ENCODE assay signal across 1 fruit fly cellular context in the genomic region with DNA sequence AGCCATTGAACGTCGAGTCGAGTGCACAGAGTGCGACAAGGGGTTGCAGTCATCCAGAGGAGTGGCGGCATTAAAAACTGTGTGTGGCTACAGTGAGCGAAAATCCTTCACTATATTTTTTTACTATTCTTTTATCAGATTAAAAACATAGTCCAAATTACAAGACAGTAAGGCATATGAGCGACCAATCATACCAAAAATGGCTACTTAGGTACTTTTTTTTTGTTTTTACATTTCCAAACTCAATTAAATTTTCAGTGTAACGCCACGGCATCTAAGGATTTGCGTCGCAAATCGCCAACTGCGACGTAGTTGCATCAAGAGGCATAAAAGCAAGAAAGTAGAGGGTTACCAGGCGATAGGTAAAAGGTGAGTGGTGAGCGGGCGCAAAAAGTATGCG.
TF ChIP-seq lines count a peak whose summit lies in the region.

No protein-coding gene starts in this region.

TF ChIP-seq in whole organism, embryonic, 481 proteins besides CTCF, POLR2A, EP300 and RAD21 (continued from another document and continues in another):
- TF ChIP-seq CG10959 (GFP tag; IDR thresholded peaks at IDR 0.05; lab: Robert Waterston, UW), result peak; percentile 58
- peak; percentile 63 for TF ChIP-seq dmrt99B (tag; optimal IDR thresholded peaks at IDR 0.05; lab: Kevin White, UChicago)
- TF ChIP-seq Hr3 (GFP tag; optimal IDR thresholded peaks at IDR 0.05; lab: Kevin White, UChicago), result no peak
- no peak for TF ChIP-seq CG3838 (GFP tag; optimal IDR thresholded peaks at IDR 0.05; lab: Kevin White, UChicago)
- peak; percentile 38 for TF ChIP-seq repo (GFP tag; optimal IDR thresholded peaks at IDR 0.05; lab: Kevin White, UChicago)
- peak; percentile 26 for TF ChIP-seq CG8944 (GFP tag; optimal IDR thresholded peaks at IDR 0.05; lab: Kevin White, UChicago)
- no peak for TF ChIP-seq CG34224 (GFP tag; IDR thresholded peaks at IDR 0.05; lab: Robert Waterston, UW; ENCODE audit: partially characterized antibody)
- no peak for TF ChIP-seq sqz (GFP tag; optimal IDR thresholded peaks at IDR 0.05; lab: Kevin White, UChicago)
- TF ChIP-seq Ssrp (tag; optimal IDR thresholded peaks at IDR 0.05; lab: Kevin White, UChicago), result peak; percentile 48
- peak; percentile 53 for TF ChIP-seq CG6689 (GFP tag; IDR thresholded peaks at IDR 0.05; lab: Robert Waterston, UW)
- TF ChIP-seq Max (GFP tag; optimal IDR thresholded peaks at IDR 0.05; lab: Kevin White, UChicago), result no peak
- TF ChIP-seq CG3847 (GFP tag; IDR thresholded peaks at IDR 0.05; lab: Robert Waterston, UW), result 0 out of 2 replicates have a peak, but pooled peaks have one; percentile 15
- TF ChIP-seq CG17361 (GFP tag; IDR thresholded peaks at IDR 0.05; lab: Robert Waterston, UW), result 0 out of 3 replicates have a peak, but pooled peaks have one; percentile 41
- TF ChIP-seq run (tag; optimal IDR thresholded peaks at IDR 0.05; lab: Kevin White, UChicago), result no peak
- peak; percentile 51 for TF ChIP-seq CG18599 (GFP tag; optimal IDR thresholded peaks at IDR 0.05; lab: Kevin White, UChicago)
- no peak for TF ChIP-seq B-H2 (GFP tag; optimal IDR thresholded peaks at IDR 0.05; lab: Kevin White, UChicago)
- no peak; the same call in 2 of the 3 replicates for TF ChIP-seq H15 (GFP tag; IDR thresholded peaks at IDR 0.05; lab: Robert Waterston, UW)
- no peak for TF ChIP-seq CG13894 (tag; optimal IDR thresholded peaks at IDR 0.05; lab: Kevin White, UChicago)
- no peak for TF ChIP-seq CG7928 (GFP tag; optimal IDR thresholded peaks at IDR 0.05; lab: Kevin White, UChicago)
- 0 out of 3 replicates have a peak, but pooled peaks have one; percentile 10 for TF ChIP-seq CG11093 (GFP tag; IDR thresholded peaks at IDR 0.05; lab: Robert Waterston, UW)
- TF ChIP-seq ttk (GFP tag; IDR thresholded peaks at IDR 0.05; lab: Robert Waterston, UW), result peak; percentile 42
- TF ChIP-seq Hmx (GFP tag; optimal IDR thresholded peaks at IDR 0.05; lab: Kevin White, UChicago), result no peak
- no peak for TF ChIP-seq CG6765 (GFP tag; optimal IDR thresholded peaks at IDR 0.05; lab: Kevin White, UChicago)
- TF ChIP-seq sob (GFP tag; IDR thresholded peaks at IDR 0.05; lab: Robert Waterston, UW), result peak; percentile 43; the same call in 1 of the 2 replicates
- peak; percentile 32 for TF ChIP-seq CG33557 (GFP tag; optimal IDR thresholded peaks at IDR 0.05; lab: Kevin White, UChicago)
- no peak for TF ChIP-seq cas (GFP tag; IDR thresholded peaks at IDR 0.05; lab: Robert Waterston, UW)
- TF ChIP-seq NfI (GFP tag; optimal IDR thresholded peaks at IDR 0.05; lab: Kevin White, UChicago), result peak; percentile 32
- TF ChIP-seq CG4328 (GFP tag; optimal IDR thresholded peaks at IDR 0.05; lab: Kevin White, UChicago), result no peak
- no peak for TF ChIP-seq Nf-YC (tag; optimal IDR thresholded peaks at IDR 0.05; lab: Kevin White, UChicago)
- TF ChIP-seq CG9727 (GFP tag; optimal IDR thresholded peaks at IDR 0.05; lab: Kevin White, UChicago), result peak; percentile 29
- TF ChIP-seq CG4820 (GFP tag; optimal IDR thresholded peaks at IDR 0.05; lab: Kevin White, UChicago), result peak; percentile 45
- TF ChIP-seq CG5953 (GFP tag; IDR thresholded peaks at IDR 0.05; lab: Robert Waterston, UW), result no peak
- no peak for TF ChIP-seq CG9797 (GFP tag; optimal IDR thresholded peaks at IDR 0.05; lab: Kevin White, UChicago)
- peak; percentile 10 for TF ChIP-seq CG8359 (GFP tag; optimal IDR thresholded peaks at IDR 0.05; lab: Kevin White, UChicago; ENCODE audit: borderline replicate concordance)
- TF ChIP-seq dm (GFP tag; optimal IDR thresholded peaks at IDR 0.05; lab: Kevin White, UChicago), result no peak
- TF ChIP-seq Rfx (GFP tag; IDR thresholded peaks at IDR 0.05; lab: Robert Waterston, UW), result peak; percentile 27; the same call in 1 of the 2 replicates
- peak; percentile 13 for TF ChIP-seq Mes4 (GFP tag; optimal IDR thresholded peaks at IDR 0.05; lab: Kevin White, UChicago)
- TF ChIP-seq BEAF-32 (GFP tag; optimal IDR thresholded peaks at IDR 0.05; lab: Kevin White, UChicago), result no peak
- peak; percentile 22 for TF ChIP-seq bcd (GFP tag; optimal IDR thresholded peaks at IDR 0.05; lab: Kevin White, UChicago)
- TF ChIP-seq MTF-1 (GFP tag; optimal IDR thresholded peaks at IDR 0.05; lab: Kevin White, UChicago; ENCODE audit: borderline replicate concordance), result no peak
- no peak for TF ChIP-seq usp (GFP tag; optimal IDR thresholded peaks at IDR 0.05; lab: Kevin White, UChicago)
- peak; percentile 37 for TF ChIP-seq gcm (GFP tag; optimal IDR thresholded peaks at IDR 0.05; lab: Kevin White, UChicago)
- no peak for TF ChIP-seq gcm2 (GFP tag; optimal IDR thresholded peaks at IDR 0.05; lab: Kevin White, UChicago)
- TF ChIP-seq pum (GFP tag; optimal IDR thresholded peaks at IDR 0.05; lab: Kevin White, UChicago), result peak; percentile 48
- TF ChIP-seq ro (GFP tag; IDR thresholded peaks at IDR 0.05; lab: Robert Waterston, UW), result no peak
- peak; percentile 24 for TF ChIP-seq jumu (GFP tag; optimal IDR thresholded peaks at IDR 0.05; lab: Kevin White, UChicago)
- TF ChIP-seq tio (GFP tag; optimal IDR thresholded peaks at IDR 0.05; lab: Kevin White, UChicago), result peak; percentile 14
- peak; percentile 46; the same call in 1 of the 2 replicates for TF ChIP-seq ara (GFP tag; IDR thresholded peaks at IDR 0.05; lab: Robert Waterston, UW)
- 0 out of 3 replicates have a peak, but pooled peaks have one; percentile 27 for TF ChIP-seq CG34422 (GFP tag; IDR thresholded peaks at IDR 0.05; lab: Robert Waterston, UW)
- TF ChIP-seq ewg (GFP tag; optimal IDR thresholded peaks at IDR 0.05; lab: Kevin White, UChicago), result peak; percentile 24
- peak; percentile 61; the same call in 2 of the 3 replicates for TF ChIP-seq zfh1 (GFP tag; IDR thresholded peaks at IDR 0.05; lab: Robert Waterston, UW)
- TF ChIP-seq ase (GFP tag; IDR thresholded peaks at IDR 0.05; lab: Robert Waterston, UW), result no peak
- no peak for TF ChIP-seq Nf-YA (GFP tag; IDR thresholded peaks at IDR 0.05; lab: Robert Waterston, UW)
- TF ChIP-seq pfk (GFP tag; optimal IDR thresholded peaks at IDR 0.05; lab: Kevin White, UChicago), result no peak
- TF ChIP-seq Ada2b (GFP tag; IDR thresholded peaks at IDR 0.05; lab: Robert Waterston, UW), result peak; percentile 44; the same call in 1 of the 2 replicates
- TF ChIP-seq cato (GFP tag; optimal IDR thresholded peaks at IDR 0.05; lab: Kevin White, UChicago; ENCODE audit: borderline replicate concordance), result no peak
- no peak for TF ChIP-seq sc (optimal IDR thresholded peaks at IDR 0.05; lab: Kevin White, UChicago)
- TF ChIP-seq sc (GFP tag; optimal IDR thresholded peaks at IDR 0.05; lab: Kevin White, UChicago), result peak; percentile 4
- peak; percentile 27 for TF ChIP-seq CG15269 (tag; optimal IDR thresholded peaks at IDR 0.05; lab: Kevin White, UChicago)
- TF ChIP-seq ci (GFP tag; IDR thresholded peaks at IDR 0.05; lab: Robert Waterston, UW), result peak; percentile 70; the same call in 2 of the 3 replicates
- TF ChIP-seq jigr1 (GFP tag; IDR thresholded peaks at IDR 0.05; lab: Robert Waterston, UW), result no peak
- 0 out of 2 replicates have a peak, but pooled peaks have one; percentile 16 for TF ChIP-seq wor (GFP tag; IDR thresholded peaks at IDR 0.05; lab: Robert Waterston, UW)
- TF ChIP-seq org-1 (GFP tag; optimal IDR thresholded peaks at IDR 0.05; lab: Kevin White, UChicago), result no peak
- no peak for TF ChIP-seq Fer2 (tag; optimal IDR thresholded peaks at IDR 0.05; lab: Kevin White, UChicago)
- TF ChIP-seq CG2678 (tag; optimal IDR thresholded peaks at IDR 0.05; lab: Kevin White, UChicago), result peak; percentile 53
- no peak for TF ChIP-seq CG1832 (GFP tag; optimal IDR thresholded peaks at IDR 0.05; lab: Kevin White, UChicago)
- TF ChIP-seq Side (GFP tag; optimal IDR thresholded peaks at IDR 0.05; lab: Kevin White, UChicago), result peak; percentile 29
- TF ChIP-seq Ravus (GFP tag; IDR thresholded peaks at IDR 0.05; lab: Robert Waterston, UW), result no peak; the same call in 1 of the 2 replicates
- TF ChIP-seq NK7.1 (GFP tag; optimal IDR thresholded peaks at IDR 0.05; lab: Kevin White, UChicago), result no peak
- peak; percentile 16 for TF ChIP-seq ems (GFP tag; optimal IDR thresholded peaks at IDR 0.05; lab: Kevin White, UChicago)
- TF ChIP-seq CG17359 (tag; optimal IDR thresholded peaks at IDR 0.05; lab: Kevin White, UChicago), result peak; percentile 61
- TF ChIP-seq CG11456 (GFP tag; IDR thresholded peaks at IDR 0.05; lab: Robert Waterston, UW), result no peak
- no peak for TF ChIP-seq CHES-1-like (GFP tag; optimal IDR thresholded peaks at IDR 0.05; lab: Kevin White, UChicago)
- peak; percentile 3 for TF ChIP-seq Antp (GFP tag; optimal IDR thresholded peaks at IDR 0.05; lab: Kevin White, UChicago)
- TF ChIP-seq HLH3B (GFP tag; IDR thresholded peaks at IDR 0.05; lab: Robert Waterston, UW), result peak; percentile 38; the same call in 1 of the 2 replicates
- peak; percentile 50 for TF ChIP-seq D19A (tag; optimal IDR thresholded peaks at IDR 0.05; lab: Kevin White, UChicago)
- TF ChIP-seq CG11723 (GFP tag; optimal IDR thresholded peaks at IDR 0.05; lab: Kevin White, UChicago), result no peak
- TF ChIP-seq ham (GFP tag; IDR thresholded peaks at IDR 0.05; lab: Robert Waterston, UW), result no peak
- TF ChIP-seq B-H1 (GFP tag; IDR thresholded peaks at IDR 0.05; lab: Robert Waterston, UW), result peak; percentile 41; the same call in 2 of the 3 replicates
- TF ChIP-seq corto (GFP tag; optimal IDR thresholded peaks at IDR 0.05; lab: Kevin White, UChicago), result no peak
- peak; percentile 36; the same call in 1 of the 3 replicates for TF ChIP-seq Optix (GFP tag; IDR thresholded peaks at IDR 0.05; lab: Robert Waterston, UW)
- peak; percentile 62 for TF ChIP-seq CG7556 (GFP tag; optimal IDR thresholded peaks at IDR 0.05; lab: Kevin White, UChicago)
- peak; percentile 6 to 44 for TF ChIP-seq Hr51 (GFP tag; optimal IDR thresholded peaks at IDR 0.05; lab: Kevin White, UChicago)
- peak; percentile 40 for TF ChIP-seq CG30431 (GFP tag; optimal IDR thresholded peaks at IDR 0.05; lab: Kevin White, UChicago)
- TF ChIP-seq CG18476 (GFP tag; optimal IDR thresholded peaks at IDR 0.05; lab: Kevin White, UChicago), result no peak
- TF ChIP-seq CG13287 (GFP tag; IDR thresholded peaks at IDR 0.05; lab: Robert Waterston, UW; ENCODE audit: partially characterized antibody), result no peak
- TF ChIP-seq Atf-2 (GFP tag; optimal IDR thresholded peaks at IDR 0.05; lab: Kevin White, UChicago), result no peak
- no peak for TF ChIP-seq Sox100B (GFP tag; optimal IDR thresholded peaks at IDR 0.05; lab: Kevin White, UChicago)
- TF ChIP-seq grn (GFP tag; optimal IDR thresholded peaks at IDR 0.05; lab: Kevin White, UChicago), result no peak
- TF ChIP-seq CG33213 (GFP tag; optimal IDR thresholded peaks at IDR 0.05; lab: Kevin White, UChicago), result peak; percentile 9
- no peak for TF ChIP-seq fd3F (GFP tag; optimal IDR thresholded peaks at IDR 0.05; lab: Kevin White, UChicago)
- peak; percentile 52 for TF ChIP-seq row (GFP tag; IDR thresholded peaks at IDR 0.05; lab: Robert Waterston, UW)
- TF ChIP-seq her (GFP tag; optimal IDR thresholded peaks at IDR 0.05; lab: Kevin White, UChicago), result no peak
- no peak for TF ChIP-seq CG12155 (GFP tag; optimal IDR thresholded peaks at IDR 0.05; lab: Kevin White, UChicago)
- no peak for TF ChIP-seq HLHmδ (GFP tag; optimal IDR thresholded peaks at IDR 0.05; lab: Kevin White, UChicago)
- TF ChIP-seq Adf1 (GFP tag; IDR thresholded peaks at IDR 0.05; lab: Robert Waterston, UW), result no peak
- TF ChIP-seq mirr (GFP tag; optimal IDR thresholded peaks at IDR 0.05; lab: Kevin White, UChicago), result no peak
- TF ChIP-seq pan (optimal IDR thresholded peaks at IDR 0.05; lab: Kevin White, UChicago), result no peak
- no peak for TF ChIP-seq pan (GFP tag; optimal IDR thresholded peaks at IDR 0.05 in 1 of 2, IDR thresholded peaks at IDR 0.05 in 1 of 2)
- no peak for TF ChIP-seq D (optimal IDR thresholded peaks at IDR 0.05; lab: Kevin White, UChicago)
- peak; percentile 49 for TF ChIP-seq D (GFP tag; optimal IDR thresholded peaks at IDR 0.05; lab: Kevin White, UChicago)
- no peak for TF ChIP-seq sr (GFP tag; IDR thresholded peaks at IDR 0.05; lab: Robert Waterston, UW)
- TF ChIP-seq CG13424 (tag; optimal IDR thresholded peaks at IDR 0.05; lab: Kevin White, UChicago), result peak; percentile 52
- TF ChIP-seq CG14667 (GFP tag; IDR thresholded peaks at IDR 0.05; lab: Robert Waterston, UW), result 0 out of 2 replicates have a peak, but pooled peaks have one; percentile 10
- TF ChIP-seq gfzf (GFP tag; optimal IDR thresholded peaks at IDR 0.05; lab: Kevin White, UChicago), result no peak
- peak; percentile 10 for TF ChIP-seq CG17568 (GFP tag; optimal IDR thresholded peaks at IDR 0.05; lab: Kevin White, UChicago)
- TF ChIP-seq CG4360 (GFP tag; IDR thresholded peaks at IDR 0.05; lab: Robert Waterston, UW), result no peak
- no peak for TF ChIP-seq disco-r (GFP tag; optimal IDR thresholded peaks at IDR 0.05; lab: Kevin White, UChicago)
- TF ChIP-seq sug (tag; optimal IDR thresholded peaks at IDR 0.05; lab: Kevin White, UChicago), result no peak
- no peak for TF ChIP-seq fru (optimal IDR thresholded peaks at IDR 0.05; lab: Kevin White, UChicago)
- TF ChIP-seq CG17186 (GFP tag; optimal IDR thresholded peaks at IDR 0.05; lab: Kevin White, UChicago), result no peak
- TF ChIP-seq lola (GFP tag; optimal IDR thresholded peaks at IDR 0.05; lab: Kevin White, UChicago), result peak in 1 of 3 experiments; percentile 60
- TF ChIP-seq en (GFP tag; optimal IDR thresholded peaks at IDR 0.05; lab: Kevin White, UChicago), result no peak
- TF ChIP-seq CG2116 (GFP tag; optimal IDR thresholded peaks at IDR 0.05; lab: Kevin White, UChicago), result no peak
- TF ChIP-seq Taf1 (GFP tag; IDR thresholded peaks at IDR 0.05; lab: Robert Waterston, UW), result no peak
- no peak for TF ChIP-seq MESR4 (GFP tag; optimal IDR thresholded peaks at IDR 0.05; lab: Kevin White, UChicago)
- peak; percentile 3 for TF ChIP-seq ac (GFP tag; optimal IDR thresholded peaks at IDR 0.05; lab: Kevin White, UChicago)
- TF ChIP-seq Doc3 (GFP tag; IDR thresholded peaks at IDR 0.05; lab: Robert Waterston, UW; ENCODE audit: partially characterized antibody), result no peak
- peak; percentile 22 for TF ChIP-seq CG18764 (GFP tag; optimal IDR thresholded peaks at IDR 0.05; lab: Kevin White, UChicago)
- TF ChIP-seq Deaf1 (tag; optimal IDR thresholded peaks at IDR 0.05; lab: Kevin White, UChicago), result no peak
- no peak for TF ChIP-seq lov (optimal IDR thresholded peaks at IDR 0.05; lab: Kevin White, UChicago)
- peak; percentile 70; the same call in 1 of the 3 replicates for TF ChIP-seq lov (GFP tag; IDR thresholded peaks at IDR 0.05; lab: Robert Waterston, UW)
- no peak for TF ChIP-seq Opbp (GFP tag; IDR thresholded peaks at IDR 0.05; lab: Robert Waterston, UW; ENCODE audit: partially characterized antibody)
- no peak for TF ChIP-seq nau (GFP tag; optimal IDR thresholded peaks at IDR 0.05; lab: Kevin White, UChicago)
- TF ChIP-seq ftz-f1 (GFP tag; optimal IDR thresholded peaks at IDR 0.05; lab: Kevin White, UChicago), result no peak
- TF ChIP-seq Hsf (GFP tag; optimal IDR thresholded peaks at IDR 0.05; lab: Kevin White, UChicago), result peak; percentile 21
